Fruit fly (Drosophila melanogaster): ENCODE results near the gene IntS2.
A peak's percentile ranks its signal among the peaks of the same experiment; 100 is the strongest.

- TF ChIP-seq Clk (GFP tag; optimal IDR thresholded peaks at IDR 0.05) (peak; percentile 33), cnc (optimal IDR thresholded peaks at IDR 0.05) (no peak), CG12768 (GFP tag; optimal IDR thresholded peaks at IDR 0.05) (peak; percentile 65), CG5204 (GFP tag; optimal IDR thresholded peaks at IDR 0.05) (peak; percentile 78), CG14711 (tag; optimal IDR thresholded peaks at IDR 0.05) (peak; percentile 76), toe (GFP tag; optimal IDR thresholded peaks at IDR 0.05) (peak; percentile 68)
These were observed 42.4 kb upstream of the IntS2 start for dm6 chrX:17698864-17699504.
